Fruit fly (Drosophila melanogaster) whole organism, embryonic: ENCODE measurements around the gene CG31268.
A peak's percentile ranks its signal among the peaks of the same experiment; 100 is the strongest.

Experiments used
- ATbp ChIP-seq: fragments of 200-800 bp; sonication (Bioruptor generic); optimal IDR thresholded peaks from 2 replicates; lab custom pipeline; 2017; ENCODE audit warnings: missing biosample characterization, mild to moderate bottlenecking, missing genetic modification characterization, missing genetic modification reagents
- Ada2b ChIP-seq: fragments of 200-800 bp; sonication (Bioruptor generic); IDR thresholded peaks from 2 replicates; pipeline ENCODE4 v1.3.6; 2022; ENCODE audit warnings: missing biosample characterization, missing genetic modification characterization
- Asciz ChIP-seq: fragments of 200-800 bp; sonication (Bioruptor generic); optimal IDR thresholded peaks from 2 replicates; lab custom pipeline; 2017; ENCODE audit warnings: missing biosample characterization, mild to moderate bottlenecking, missing genetic modification characterization, missing genetic modification reagents
- Blimp-1 ChIP-seq: fragments of 200-800 bp; sonication (Bioruptor generic); optimal IDR thresholded peaks from 3 replicates; lab custom pipeline; 2018; ENCODE audit warnings: missing biosample characterization, missing genetic modification characterization, mild to moderate bottlenecking, moderate library complexity, missing genetic modification reagents
- C15 ChIP-seq: fragments of 200-800 bp; sonication (Bioruptor generic); IDR thresholded peaks from 3 replicates; pipeline ENCODE4 v1.3.6; 2022; ENCODE audit warnings: missing biosample characterization, missing genetic modification characterization
- CG11504 ChIP-seq: fragments of 200-800 bp; sonication (Bioruptor generic); optimal IDR thresholded peaks from 3 replicates; lab custom pipeline; 2019; ENCODE audit warnings: missing biosample characterization, mild to moderate bottlenecking, missing genetic modification characterization, moderate library complexity
- CG11560 ChIP-seq: fragments of 200-800 bp; sonication (Bioruptor generic); IDR thresholded peaks from 3 replicates; pipeline ENCODE4 v1.3.6; 2022; ENCODE audit warnings: missing biosample characterization, missing genetic modification characterization
- CG11723 ChIP-seq: fragments of 200-800 bp; sonication (Bioruptor generic); optimal IDR thresholded peaks from 2 replicates; lab custom pipeline; 2017; ENCODE audit warnings: missing biosample characterization, mild to moderate bottlenecking, missing genetic modification characterization
- CG12391 ChIP-seq: fragments of 200-800 bp; sonication (Bioruptor generic); optimal IDR thresholded peaks from 3 replicates; lab custom pipeline; 2018; ENCODE audit warnings: missing biosample characterization, mild to moderate bottlenecking, missing genetic modification characterization, moderate library complexity
- CG13287 ChIP-seq: fragments of 200-800 bp; sonication (Bioruptor generic); IDR thresholded peaks from 2 replicates; pipeline ENCODE4 v1.3.6; 2022; ENCODE audit warnings: missing biosample characterization, missing genetic modification characterization; ENCODE audit not compliant: partially characterized antibody
- CG1603 ChIP-seq: fragments of 200-800 bp; sonication (Bioruptor generic); optimal IDR thresholded peaks from 2 replicates; lab custom pipeline; 2019; ENCODE audit warnings: missing biosample characterization, mild to moderate bottlenecking, missing genetic modification characterization, moderate library complexity
- CG18262 ChIP-seq: fragments of 200-800 bp; optimal IDR thresholded peaks from 3 replicates; lab custom pipeline; 2019; ENCODE audit warnings: missing biosample characterization, mild to moderate bottlenecking, missing genetic modification characterization, moderate library complexity
- CG2120 ChIP-seq: fragments of 200-800 bp; sonication (Bioruptor generic); optimal IDR thresholded peaks from 3 replicates; lab custom pipeline; 2016; ENCODE audit warnings: missing biosample characterization, missing genetic modification characterization
- CG2199 ChIP-seq: fragments of 200-800 bp; sonication (Bioruptor generic); IDR thresholded peaks from 3 replicates; pipeline ENCODE4 v1.3.6; 2022; ENCODE audit warnings: missing biosample characterization, missing genetic modification characterization
- CG3163 ChIP-seq: fragments of 200-800 bp; sonication (Bioruptor generic); optimal IDR thresholded peaks from 3 replicates; lab custom pipeline; 2016; ENCODE audit warnings: missing biosample characterization, missing genetic modification characterization
- CG3407 ChIP-seq: fragments of 200-800 bp; sonication (Bioruptor generic); optimal IDR thresholded peaks from 2 replicates; lab custom pipeline; 2018; ENCODE audit warnings: missing biosample characterization, mild to moderate bottlenecking, missing genetic modification characterization
- CG34422 ChIP-seq: fragments of 200-800 bp; sonication (Bioruptor generic); IDR thresholded peaks from 3 replicates; pipeline ENCODE4 v1.3.6; 2022; ENCODE audit warnings: missing biosample characterization, missing genetic modification characterization
- CG4424 ChIP-seq: fragments of 200-800 bp; sonication (Bioruptor generic); optimal IDR thresholded peaks from 3 replicates; lab custom pipeline; 2016; ENCODE audit warnings: missing biosample characterization, missing genetic modification characterization
- CG7372 ChIP-seq: fragments of 200-800 bp; sonication (Bioruptor generic); IDR thresholded peaks from 2 replicates; pipeline ENCODE4 v1.3.6; 2022; ENCODE audit warnings: missing biosample characterization, missing genetic modification characterization
- CG7839 ChIP-seq: fragments of 200-800 bp; sonication (Bioruptor generic); optimal IDR thresholded peaks from 3 replicates; lab custom pipeline; 2018; ENCODE audit warnings: missing biosample characterization, mild to moderate bottlenecking, missing genetic modification characterization, moderate library complexity
- CG7987 ChIP-seq: fragments of 200-800 bp; sonication (Bioruptor generic); optimal IDR thresholded peaks from 2 replicates; lab custom pipeline; 2018; ENCODE audit warnings: missing biosample characterization, mild to moderate bottlenecking, missing genetic modification characterization, moderate library complexity
- CG8290 ChIP-seq, 3 experiments: fragments of 200-800 bp; sonication (Bioruptor generic); optimal IDR thresholded peaks; 2 replicates each; lab custom pipeline; 2016 to 2019; ENCODE audit warnings: missing biosample characterization in 3 of 3, missing genetic modification characterization in 3 of 3, mild to moderate bottlenecking in 2 of 3, moderate library complexity in 1 of 3
- CoRest ChIP-seq: fragments of 200-800 bp; sonication (Bioruptor generic); optimal IDR thresholded peaks from 3 replicates; lab custom pipeline; 2018; ENCODE audit warnings: missing biosample characterization, mild to moderate bottlenecking, missing genetic modification characterization, moderate library complexity
- Dbx ChIP-seq: fragments of 200-800 bp; sonication (Bioruptor generic); IDR thresholded peaks from 3 replicates; pipeline ENCODE4 v1.3.6; 2022; ENCODE audit warnings: missing biosample characterization, missing genetic modification characterization
- Deaf1 ChIP-seq: fragments of 200-800 bp; optimal IDR thresholded peaks from 3 replicates; lab custom pipeline; 2019; ENCODE audit warnings: missing biosample characterization, mild to moderate bottlenecking, missing genetic modification characterization, moderate library complexity
- ERR ChIP-seq: fragments of 200-800 bp; sonication (Bioruptor generic); optimal IDR thresholded peaks from 2 replicates; lab custom pipeline; 2016; ENCODE audit warnings: missing biosample characterization, missing genetic modification characterization
- Eip74EF ChIP-seq, 2 experiments: fragments of 200-800 bp in 1 of 2; fragments of >200 bp in 1 of 2; sonication (Bioruptor generic) in 1 of 2; optimal IDR thresholded peaks; 2 replicates each; lab custom pipeline; 2017 to 2019; ENCODE audit warnings: missing biosample characterization in 2 of 2, missing genetic modification characterization in 2 of 2, mild to moderate bottlenecking in 1 of 2, moderate library complexity in 1 of 2
- Hr51 ChIP-seq, 2 experiments: fragments of 200-800 bp; sonication (Bioruptor generic); optimal IDR thresholded peaks; 2 replicates in 1 of 2; 3 replicates in 1 of 2; lab custom pipeline; 2016 to 2018; ENCODE audit warnings: missing biosample characterization in 2 of 2, missing genetic modification characterization in 2 of 2, mild to moderate bottlenecking in 1 of 2, moderate library complexity in 1 of 2
- MBD-R2 ChIP-seq: fragments of 200-800 bp; sonication (Bioruptor generic); IDR thresholded peaks from 2 replicates; pipeline ENCODE4 v1.3.6; 2022; ENCODE audit warnings: missing biosample characterization, missing genetic modification characterization
- Pdp1 ChIP-seq, 2 experiments: fragments of 200-800 bp; sonication (Bioruptor generic); optimal IDR thresholded peaks; 3 replicates each; lab custom pipeline; 2016; ENCODE audit warnings: missing biosample characterization in 2 of 2, missing genetic modification characterization in 2 of 2, mild to moderate bottlenecking in 1 of 2, moderate library complexity in 1 of 2
- Six4 ChIP-seq: fragments of 200-800 bp; sonication (Bioruptor generic); optimal IDR thresholded peaks from 2 replicates; lab custom pipeline; 2016; ENCODE audit warnings: missing biosample characterization, missing genetic modification characterization
- Trl ChIP-seq, 3 experiments: fragments of >200 bp in 2 of 3; fragments of 200-800 bp in 1 of 3; sonication (Bioruptor generic) in 1 of 3; optimal IDR thresholded peaks; 2 replicates in 1 of 3; 3 replicates in 2 of 3; lab custom pipeline; 2016 to 2017; ENCODE audit warnings: missing biosample characterization in 1 of 3, missing genetic modification characterization in 1 of 3
- Vsx1 ChIP-seq: fragments of 200-800 bp; sonication (Bioruptor generic); optimal IDR thresholded peaks from 2 replicates; lab custom pipeline; 2017; ENCODE audit warnings: missing biosample characterization, mild to moderate bottlenecking, missing genetic modification characterization, missing genetic modification reagents
- Xbp1 ChIP-seq: fragments of 200-800 bp; sonication (Bioruptor generic); optimal IDR thresholded peaks from 3 replicates; lab custom pipeline; 2016; ENCODE audit warnings: missing biosample characterization, mild to moderate bottlenecking, missing genetic modification characterization
- amos ChIP-seq: fragments of 200-800 bp; sonication (Bioruptor generic); IDR thresholded peaks from 2 replicates; pipeline ENCODE4 v1.3.6; 2022; ENCODE audit warnings: missing biosample characterization, missing genetic modification characterization; ENCODE audit not compliant: partially characterized antibody
- chm ChIP-seq: fragments of 200-800 bp; sonication (Bioruptor generic); IDR thresholded peaks from 2 replicates; pipeline ENCODE4 v1.3.6; 2022; ENCODE audit warnings: missing biosample characterization, missing genetic modification characterization
- dpn ChIP-seq, 2 experiments: fragments of 200-800 bp; sonication (Bioruptor generic); optimal IDR thresholded peaks; 3 replicates each; lab custom pipeline; 2016; ENCODE audit warnings: missing biosample characterization in 2 of 2, missing genetic modification characterization in 2 of 2
- eyg ChIP-seq: fragments of 200-800 bp; sonication (Bioruptor generic); optimal IDR thresholded peaks from 3 replicates; lab custom pipeline; 2016; ENCODE audit warnings: missing biosample characterization, missing genetic modification characterization
- ftz-f1 ChIP-seq: fragments of 200-800 bp; sonication (Bioruptor generic); optimal IDR thresholded peaks from 2 replicates; lab custom pipeline; 2016; ENCODE audit warnings: missing biosample characterization, missing genetic modification characterization
- grau ChIP-seq: fragments of 200-800 bp; optimal IDR thresholded peaks from 3 replicates; lab custom pipeline; 2019; ENCODE audit warnings: missing biosample characterization, mild to moderate bottlenecking, missing genetic modification characterization, moderate library complexity
- lmd ChIP-seq: fragments of 200-800 bp; sonication (Bioruptor generic); IDR thresholded peaks from 2 replicates; pipeline ENCODE4 v1.3.6; 2022; ENCODE audit warnings: missing biosample characterization, missing genetic modification characterization
- oc ChIP-seq: fragments of 200-800 bp; sonication (Bioruptor generic); optimal IDR thresholded peaks from 2 replicates; lab custom pipeline; 2018; ENCODE audit warnings: missing biosample characterization, mild to moderate bottlenecking, missing genetic modification characterization, moderate library complexity
- phol ChIP-seq: fragments of 200-800 bp; sonication (Bioruptor generic); optimal IDR thresholded peaks from 3 replicates; lab custom pipeline; 2018; ENCODE audit warnings: missing biosample characterization, mild to moderate bottlenecking, missing genetic modification characterization, moderate library complexity
- slbo ChIP-seq: fragments of 200-800 bp; sonication (Bioruptor generic); IDR thresholded peaks from 2 replicates; pipeline ENCODE4 v1.3.6; 2022; ENCODE audit warnings: missing biosample characterization, missing genetic modification characterization
- sug ChIP-seq: fragments of 200-800 bp; optimal IDR thresholded peaks from 2 replicates; lab custom pipeline; 2019; ENCODE audit warnings: missing biosample characterization, mild to moderate bottlenecking, missing genetic modification characterization, moderate library complexity
- toy ChIP-seq: fragments of 200-800 bp; sonication (Bioruptor generic); IDR thresholded peaks from 2 replicates; pipeline ENCODE4 v1.3.6; 2022; ENCODE audit warnings: missing biosample characterization, missing genetic modification characterization
- vnd ChIP-seq: fragments of 200-800 bp; sonication (Bioruptor generic); IDR thresholded peaks from 3 replicates; pipeline ENCODE4 v1.3.6; 2022; ENCODE audit warnings: missing biosample characterization, missing genetic modification characterization; ENCODE audit not compliant: partially characterized antibody
- wek ChIP-seq: fragments of 200-800 bp; sonication (Bioruptor generic); optimal IDR thresholded peaks from 3 replicates; lab custom pipeline; 2018; ENCODE audit warnings: missing biosample characterization, mild to moderate bottlenecking, missing genetic modification characterization, moderate library complexity

CG31268 gene

DNA sequence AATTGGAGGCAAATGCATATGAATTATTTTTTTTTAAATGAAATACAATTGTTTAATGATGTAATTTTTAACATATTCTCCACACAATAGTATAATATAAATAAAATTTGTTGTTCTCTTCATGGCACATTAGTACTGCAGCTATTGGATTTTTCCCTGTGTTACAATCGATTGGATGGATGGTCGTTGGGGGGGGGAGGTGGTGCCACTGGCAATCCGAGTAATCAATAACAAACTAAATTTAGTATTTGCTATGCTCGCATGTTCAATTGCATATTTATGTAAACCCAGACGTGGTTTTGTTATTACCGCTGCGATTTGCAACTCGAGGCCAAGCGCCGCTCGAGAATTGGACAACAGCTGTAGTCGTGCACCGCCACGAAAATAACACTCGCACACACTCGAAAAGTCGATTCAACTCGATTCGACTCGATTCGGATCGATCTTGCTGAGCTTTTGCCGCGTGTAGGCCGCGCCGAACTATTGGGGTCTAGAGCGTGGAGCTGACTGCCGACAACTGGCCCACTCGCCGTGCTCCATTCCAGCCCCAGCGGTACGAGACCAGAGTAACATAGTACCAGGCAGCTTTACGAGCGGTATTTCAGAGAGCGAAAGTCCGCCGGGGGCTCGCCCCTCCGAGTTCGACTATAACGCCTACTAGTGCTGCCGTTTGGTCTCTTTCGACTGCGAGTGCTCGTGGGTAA is 44.2 kb upstream of the CG31268 start, which contains the start of gene CG18622 (continued):
- TF ChIP-seq CG7372 (GFP tag; lab: Robert Waterston, UW) (no peak), grau (tag; lab: Kevin White, UChicago) (no peak), Trl (optimal IDR thresholded peaks at IDR 0.05; lab: Kevin White, UChicago) (peak; percentile 56 to 74), Trl (GFP tag; optimal IDR thresholded peaks at IDR 0.05; lab: Kevin White, UChicago) (no peak), Ada2b (GFP tag; lab: Robert Waterston, UW) (0 out of 2 replicates have a peak, but pooled peaks have one; percentile 3), oc (tag; lab: Kevin White, UChicago) (peak; percentile 34), eyg (no peak), CG7987 (GFP tag; lab: Kevin White, UChicago) (peak; percentile 26), CG18262 (peak; percentile 3), phol (tag; lab: Kevin White, UChicago) (no peak), ftz-f1 (peak; percentile 86), CG11560 (0 out of 3 replicates have a peak, but pooled peaks have one; percentile 6), CG3407 (GFP tag; lab: Kevin White, UChicago) (peak; percentile 4), slbo (0 out of 2 replicates have a peak, but pooled peaks have one; percentile 2), CoRest (peak; percentile 8), CG12391 (tag; lab: Kevin White, UChicago) (no peak), CG11723 (GFP tag; lab: Kevin White, UChicago) (no peak), MBD-R2 (GFP tag; lab: Robert Waterston, UW) (0 out of 2 replicates have a peak, but pooled peaks have one; percentile 19), chm (peak; percentile 45; the same call in 1 of the 2 replicates), wek (no peak), ERR (GFP tag; lab: Kevin White, UChicago) (peak; percentile 11), CG2199 (GFP tag; lab: Robert Waterston, UW) (peak; percentile 11; the same call in 1 of the 3 replicates), amos (GFP tag; lab: Robert Waterston, UW) (peak; percentile 51; the same call in 1 of the 2 replicates), Deaf1 (tag; lab: Kevin White, UChicago) (peak; percentile 88), CG8290 (GFP tag; optimal IDR thresholded peaks at IDR 0.05; lab: Kevin White, UChicago) (no peak), CG8290 (tag; optimal IDR thresholded peaks at IDR 0.05; lab: Kevin White, UChicago) (peak in 1 of 2 experiments; percentile 49), sug (tag; lab: Kevin White, UChicago) (peak; percentile 83), CG11504 (tag; lab: Kevin White, UChicago) (peak; percentile 45), Dbx (GFP tag; lab: Robert Waterston, UW) (peak; percentile 74; the same call in 2 of the 3 replicates), Blimp-1 (peak; percentile 74), CG13287 (GFP tag; lab: Robert Waterston, UW) (peak; percentile 63; the same call in 1 of the 2 replicates), CG7839 (tag; lab: Kevin White, UChicago) (peak; percentile 38), C15 (GFP tag; lab: Robert Waterston, UW) (no peak), CG34422 (GFP tag; lab: Robert Waterston, UW) (peak; percentile 34; the same call in 1 of the 3 replicates), vnd (GFP tag; lab: Robert Waterston, UW) (peak; percentile 44; the same call in 1 of the 3 replicates), CG3163 (peak; percentile 48), lmd (peak; percentile 32; the same call in 1 of the 2 replicates), toy (GFP tag; lab: Robert Waterston, UW) (no peak), Asciz (GFP tag; lab: Kevin White, UChicago) (peak; percentile 19)

DNA sequence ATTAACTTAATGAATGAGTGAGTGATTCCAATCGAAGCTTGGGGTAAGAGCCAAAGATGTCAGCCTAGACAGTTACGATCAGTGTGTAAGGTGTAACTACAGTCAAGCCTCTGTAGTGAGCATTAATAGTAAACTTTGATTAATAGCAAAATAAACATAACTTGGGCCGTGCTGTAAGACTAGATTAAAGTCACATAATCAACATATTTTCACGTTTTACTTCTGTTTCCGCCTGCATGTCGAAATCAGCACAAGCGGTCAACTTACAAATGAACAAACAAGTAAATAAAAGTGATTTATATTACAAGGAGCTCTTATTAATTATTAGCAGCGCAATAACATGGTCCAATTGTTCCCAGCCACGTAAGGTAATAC is 43.7 kb upstream of the CG31268 start:
- TF ChIP-seq CG1603 (peak; percentile 39), Pdp1 (GFP tag; optimal IDR thresholded peaks at IDR 0.05; lab: Kevin White, UChicago) (peak in 1 of 2 experiments; percentile 44), CG11504 (tag; lab: Kevin White, UChicago) (peak; percentile 11), Hr51 (GFP tag; optimal IDR thresholded peaks at IDR 0.05; lab: Kevin White, UChicago) (peak in 1 of 2 experiments; percentile 26), Xbp1 (GFP tag; lab: Kevin White, UChicago) (peak; percentile 15), dpn (GFP tag; optimal IDR thresholded peaks at IDR 0.05; lab: Kevin White, UChicago) (peak in 1 of 2 experiments; percentile 10), CG2120 (GFP tag; lab: Kevin White, UChicago) (peak; percentile 2), Eip74EF (GFP tag; optimal IDR thresholded peaks at IDR 0.05; lab: Kevin White, UChicago) (peak in 1 of 2 experiments; percentile 39), ATbp (GFP tag; lab: Kevin White, UChicago) (peak; percentile 10), Six4 (GFP tag; lab: Kevin White, UChicago) (no peak), Vsx1 (GFP tag; lab: Kevin White, UChicago) (peak; percentile 23), CG4424 (GFP tag; lab: Kevin White, UChicago) (peak; percentile 8)
